Fruit fly (Drosophila melanogaster): ENCODE measurements around the gene CG13082.

CG13082 gene

dm6 chr2L:19508361-19508918 is 29.8 kb upstream of the CG13082 start, which contains the start of gene cyst (continued):
- TF ChIP-seq croc (GFP tag; conservative IDR thresholded peaks at IDR 0.05) (no peak), CG6654 (GFP tag; optimal IDR thresholded peaks at IDR 0.05) (no peak), tup (GFP tag; optimal IDR thresholded peaks at IDR 0.05) (no peak), CG8290 (GFP tag; optimal IDR thresholded peaks at IDR 0.05) (no peak), CG8290 (tag; optimal IDR thresholded peaks at IDR 0.05) (no peak), crol (GFP tag; IDR thresholded peaks at IDR 0.05) (peak; percentile 72), CG4282 (GFP tag; optimal IDR thresholded peaks at IDR 0.05) (peak; percentile 10), Bgb (GFP tag; IDR thresholded peaks at IDR 0.05; ENCODE audit: partially characterized antibody) (peak; percentile 99), Sin3A (optimal IDR thresholded peaks at IDR 0.05) (peak; percentile 97), sr (GFP tag; IDR thresholded peaks at IDR 0.05) (peak; percentile 60; the same call in 1 of the 3 replicates), CG14710 (tag; optimal IDR thresholded peaks at IDR 0.05) (peak; percentile 63), Hr39 (optimal IDR thresholded peaks at IDR 0.05) (no peak), Aef1 (GFP tag; IDR thresholded peaks at IDR 0.05) (peak; percentile 21; the same call in 1 of the 3 replicates), CG6272 (GFP tag; IDR thresholded peaks at IDR 0.05) (peak; percentile 40; the same call in 1 of the 2 replicates), MESR4 (GFP tag; optimal IDR thresholded peaks at IDR 0.05) (peak; percentile 82), Fer1 (GFP tag; optimal IDR thresholded peaks at IDR 0.05) (peak; percentile 25), Vsx1 (GFP tag; optimal IDR thresholded peaks at IDR 0.05) (no peak), jumu (GFP tag; optimal IDR thresholded peaks at IDR 0.05) (peak; percentile 42), CG16813 (GFP tag; IDR thresholded peaks at IDR 0.05; ENCODE audit: partially characterized antibody) (peak; percentile 94), cg (GFP tag; optimal IDR thresholded peaks at IDR 0.05) (peak; percentile 91), lmd (GFP tag; IDR thresholded peaks at IDR 0.05) (no peak; the same call in 1 of the 2 replicates), Myb (GFP tag; optimal IDR thresholded peaks at IDR 0.05) (peak; percentile 99), pnt (GFP tag; optimal IDR thresholded peaks at IDR 0.05) (no peak), CG6254 (GFP tag; optimal IDR thresholded peaks at IDR 0.05) (no peak), her (GFP tag; optimal IDR thresholded peaks at IDR 0.05) (peak; percentile 12), mirr (GFP tag; optimal IDR thresholded peaks at IDR 0.05) (no peak), pho (GFP tag; optimal IDR thresholded peaks at IDR 0.05) (peak; percentile 43), bbx (GFP tag; IDR thresholded peaks at IDR 0.05; ENCODE audit: partially characterized antibody) (peak; percentile 98), CG30403 (GFP tag; optimal IDR thresholded peaks at IDR 0.05) (peak; percentile 43), pzg (GFP tag; optimal IDR thresholded peaks at IDR 0.05) (peak; percentile 95), scrt (GFP tag; optimal IDR thresholded peaks at IDR 0.05) (peak; percentile 93), CG15479 (GFP tag; optimal IDR thresholded peaks at IDR 0.05) (peak; percentile 61), H2.0 (GFP tag; IDR thresholded peaks at IDR 0.05) (no peak), Ets65A (GFP tag) (peak; percentile 96), CG16863 (GFP tag; optimal IDR thresholded peaks at IDR 0.05) (peak; percentile 61), Lhr (GFP tag; optimal IDR thresholded peaks at IDR 0.05) (peak; percentile 80), chm (GFP tag; IDR thresholded peaks at IDR 0.05) (no peak), Deaf1 (tag; optimal IDR thresholded peaks at IDR 0.05) (no peak), BEAF-32 (GFP tag; optimal IDR thresholded peaks at IDR 0.05) (peak; percentile 98), CG12391 (tag; optimal IDR thresholded peaks at IDR 0.05) (peak; percentile 7), E2f2 (GFP tag; IDR thresholded peaks at IDR 0.05) (peak; percentile 86), dm (GFP tag; optimal IDR thresholded peaks at IDR 0.05) (peak; percentile 36), CG8478 (optimal IDR thresholded peaks at IDR 0.05) (peak; percentile 83), CG18262 (tag; optimal IDR thresholded peaks at IDR 0.05) (no peak), jigr1 (GFP tag; IDR thresholded peaks at IDR 0.05) (no peak), pita (GFP tag; optimal IDR thresholded peaks at IDR 0.05) (no peak), eyg (GFP tag; optimal IDR thresholded peaks at IDR 0.05) (peak; percentile 43), bowl (GFP tag; IDR thresholded peaks at IDR 0.05) (no peak), psq (GFP tag; optimal IDR thresholded peaks at IDR 0.05) (no peak), gsb (GFP tag; IDR thresholded peaks at IDR 0.05) (no peak), ato (GFP tag; IDR thresholded peaks at IDR 0.05; ENCODE audit: partially characterized antibody) (peak; percentile 94), CG2120 (GFP tag; optimal IDR thresholded peaks at IDR 0.05) (peak; percentile 69)
